Worm (Caenorhabditis elegans) whole organism, L3 larva: ENCODE data around the gene H05C05.1.

Experiments used
- ceh-82 ChIP-seq: fragments of 150-350 bp; optimal IDR thresholded peaks from 2 replicates; lab custom pipeline; 2014; ENCODE audit warnings: missing biosample characterization, missing genetic modification characterization
- unc-39 ChIP-seq: sonication (generic microtip); optimal IDR thresholded peaks from 4 replicates; lab custom pipeline; 2017; ENCODE audit warnings: missing biosample characterization, missing genetic modification characterization

DNA sequence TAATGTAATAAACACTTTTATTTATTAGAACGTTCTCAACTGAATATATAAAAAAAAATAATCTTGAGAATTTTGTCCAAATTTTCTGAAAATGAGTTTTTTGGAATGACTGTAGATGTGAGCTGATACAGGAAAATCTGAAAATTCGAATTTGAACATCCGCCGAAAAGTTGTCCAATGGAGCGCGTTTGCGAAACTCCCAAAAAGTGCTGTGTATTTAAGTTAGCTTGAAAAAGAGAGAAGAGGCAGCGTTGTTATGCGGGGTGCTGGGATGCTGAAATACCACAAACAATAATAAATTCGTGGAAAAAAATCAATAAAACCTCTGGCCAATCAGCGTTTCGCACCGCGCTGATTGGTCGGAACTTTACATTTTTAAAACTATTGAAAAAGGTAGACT, 23.3 kb downstream of the H05C05.1 start:
- no peak for TF ChIP-seq unc-39 (tag; lab: Kevin White, UChicago)
- TF ChIP-seq ceh-82 (tag; lab: Kevin White, UChicago): no peak
